Fruit fly (Drosophila melanogaster) Kc167 (cell line): ENCODE measurements around the gene Ag5r.

Source experiments
- Myc ChIP-seq: fragments of >200 bp; optimal IDR thresholded peaks from 2 replicates; lab custom pipeline; 2017; ENCODE audit warnings: missing external identifiers
- insv ChIP-seq: fragments of >200 bp; optimal IDR thresholded peaks from 3 replicates; lab custom pipeline; 2018; ENCODE audit warnings: missing external identifiers
- psq ChIP-seq: fragments of >200 bp; optimal IDR thresholded peaks from 2 replicates; lab custom pipeline; 2017; ENCODE audit warnings: missing external identifiers

DNA sequence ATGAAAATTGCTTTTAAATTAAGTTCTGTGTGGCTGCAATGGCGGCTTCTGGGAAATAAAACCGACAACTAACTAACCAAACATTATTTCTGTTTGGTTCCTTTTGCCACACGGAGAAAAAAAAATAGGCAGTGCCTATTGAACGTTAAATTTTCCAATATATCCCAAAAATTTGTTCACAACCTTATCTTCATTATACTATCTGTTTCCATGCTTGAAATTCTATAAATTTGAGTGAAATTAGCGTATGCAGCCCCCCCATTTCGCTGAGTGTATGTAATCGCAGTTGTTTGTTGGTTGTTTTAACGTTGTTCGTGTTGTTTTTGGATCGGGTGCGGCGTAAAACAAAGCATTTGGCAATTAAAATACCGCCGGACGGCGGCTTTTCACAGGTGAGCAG lies 47.9 kb downstream of the Ag5r start:
- no peak for TF ChIP-seq Myc (lab: Kevin White, UChicago)
- TF ChIP-seq psq (lab: Kevin White, UChicago) = no peak
- no peak for TF ChIP-seq insv (lab: Kevin White, UChicago)
